Fruit fly (Drosophila melanogaster) whole organism: Measurements from ENCODE around the gene CG31793.

ENCODE experiments used
- Dll ChIP-seq: fragments of >200 bp; optimal IDR thresholded peaks from 2 replicates; lab custom pipeline; 2017
- psq ChIP-seq: fragments of >200 bp; optimal IDR thresholded peaks from 2 replicates; lab custom pipeline; 2017
- usp ChIP-seq: fragments of >200 bp; optimal IDR thresholded peaks from 2 replicates; lab custom pipeline; 2017; ENCODE audit warnings: missing biosample characterization, missing genetic modification characterization, mixed read lengths

dm6 chr2L:19015628-19016027 lies 12.5 kb downstream of the CG31793 start:
- TF ChIP-seq Dll (lab: Kevin White, UChicago): no peak
- TF ChIP-seq usp (GFP tag; lab: Kevin White, UChicago): no peak
- no peak for TF ChIP-seq psq (lab: Kevin White, UChicago)
